1 fruit fly cellular context compared by ENCODE assay signal in the genomic region with DNA sequence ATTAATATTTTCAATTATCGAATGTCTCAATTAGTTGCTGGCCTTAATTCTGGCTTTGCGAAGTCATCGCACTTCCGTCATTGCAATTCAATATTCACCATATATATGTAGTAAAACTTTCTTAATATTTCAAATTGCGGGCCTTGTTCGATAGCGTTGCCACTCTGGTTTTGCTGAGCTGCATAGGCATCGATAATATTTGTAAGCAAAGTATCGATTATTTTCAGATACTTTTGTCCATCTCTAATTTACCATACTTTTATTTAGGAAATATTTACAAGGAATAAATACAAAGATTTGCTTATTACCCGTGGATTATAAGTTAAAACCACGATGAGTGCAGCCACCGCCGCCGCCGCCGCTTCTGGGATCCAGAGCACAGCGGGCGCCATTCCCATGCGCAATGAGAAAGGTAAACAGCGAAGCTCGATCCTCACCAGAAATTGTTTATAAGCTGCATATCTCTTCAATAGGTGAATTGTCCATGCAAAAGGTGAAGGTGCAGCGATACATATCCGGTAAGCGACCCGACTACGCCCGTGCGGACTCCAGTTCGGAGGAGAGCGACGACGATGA.
TF ChIP-seq lines count a peak whose summit lies in the region.

A gene (plus strand): TSS at position 226 of the 576 bp plus-strand sequence.

TF ChIP-seq in whole organism, embryonic, 481 proteins besides CTCF, POLR2A, EP300 and RAD21 (continued from another document):
- TF ChIP-seq dysf (GFP tag; IDR thresholded peaks at IDR 0.05; lab: Robert Waterston, UW) (no peak), pb (GFP tag; optimal IDR thresholded peaks at IDR 0.05; lab: Kevin White, UChicago) (no peak), CG8924 (tag; optimal IDR thresholded peaks at IDR 0.05; lab: Kevin White, UChicago) (no peak), CG3281 (GFP tag; optimal IDR thresholded peaks at IDR 0.05; lab: Kevin White, UChicago) (no peak), CG8388 (GFP tag; optimal IDR thresholded peaks at IDR 0.05; lab: Kevin White, UChicago) (no peak), pzg (GFP tag; optimal IDR thresholded peaks at IDR 0.05; lab: Kevin White, UChicago) (peak; percentile 75), toy (GFP tag; IDR thresholded peaks at IDR 0.05; lab: Robert Waterston, UW) (no peak), Blimp-1 (GFP tag; optimal IDR thresholded peaks at IDR 0.05; lab: Kevin White, UChicago) (no peak), nmo (GFP tag; optimal IDR thresholded peaks at IDR 0.05; lab: Kevin White, UChicago) (peak; percentile 26), ase (GFP tag; IDR thresholded peaks at IDR 0.05; lab: Robert Waterston, UW) (no peak), CG8478 (optimal IDR thresholded peaks at IDR 0.05; lab: Kevin White, UChicago) (no peak), dm (GFP tag; optimal IDR thresholded peaks at IDR 0.05; lab: Kevin White, UChicago) (no peak), psq (GFP tag; optimal IDR thresholded peaks at IDR 0.05; lab: Kevin White, UChicago) (no peak), Scr (GFP tag; IDR thresholded peaks at IDR 0.05; lab: Robert Waterston, UW; ENCODE audit: partially characterized antibody) (peak; percentile 56), CG12071 (GFP tag; optimal IDR thresholded peaks at IDR 0.05; lab: Kevin White, UChicago) (no peak), cg (GFP tag; optimal IDR thresholded peaks at IDR 0.05; lab: Kevin White, UChicago) (no peak), CG12155 (GFP tag; optimal IDR thresholded peaks at IDR 0.05; lab: Kevin White, UChicago) (no peak), Dek (tag; optimal IDR thresholded peaks at IDR 0.05; lab: Kevin White, UChicago) (no peak), CG13894 (tag; optimal IDR thresholded peaks at IDR 0.05; lab: Kevin White, UChicago) (no peak), run (tag; optimal IDR thresholded peaks at IDR 0.05; lab: Kevin White, UChicago) (no peak), CG11398 (GFP tag; optimal IDR thresholded peaks at IDR 0.05; lab: Kevin White, UChicago) (no peak), Atf-2 (GFP tag; optimal IDR thresholded peaks at IDR 0.05; lab: Kevin White, UChicago) (no peak), jigr1 (GFP tag; IDR thresholded peaks at IDR 0.05; lab: Robert Waterston, UW) (no peak), ERR (GFP tag; optimal IDR thresholded peaks at IDR 0.05; lab: Kevin White, UChicago) (no peak), Atf6 (GFP tag; IDR thresholded peaks at IDR 0.05; lab: Robert Waterston, UW) (no peak), Doc3 (GFP tag; IDR thresholded peaks at IDR 0.05; lab: Robert Waterston, UW; ENCODE audit: partially characterized antibody) (peak; percentile 66), bsh (GFP tag; optimal IDR thresholded peaks at IDR 0.05; lab: Kevin White, UChicago) (no peak), ftz-f1 (GFP tag; optimal IDR thresholded peaks at IDR 0.05; lab: Kevin White, UChicago) (no peak), Opbp (GFP tag; IDR thresholded peaks at IDR 0.05; lab: Robert Waterston, UW; ENCODE audit: partially characterized antibody) (peak; percentile 83), Mrtf (GFP tag; IDR thresholded peaks at IDR 0.05; lab: Robert Waterston, UW) (no peak), D19A (tag; optimal IDR thresholded peaks at IDR 0.05; lab: Kevin White, UChicago) (no peak), CG2120 (GFP tag; optimal IDR thresholded peaks at IDR 0.05; lab: Kevin White, UChicago) (peak; percentile 6), hth (optimal IDR thresholded peaks at IDR 0.05; lab: Kevin White, UChicago) (no peak), nerfin-2 (GFP tag; IDR thresholded peaks at IDR 0.05; lab: Robert Waterston, UW; ENCODE audit: partially characterized antibody) (no peak), CG7745 (tag; optimal IDR thresholded peaks at IDR 0.05; lab: Kevin White, UChicago) (no peak), CG1024 (GFP tag; IDR thresholded peaks at IDR 0.05; lab: Robert Waterston, UW) (no peak), H2.0 (GFP tag; IDR thresholded peaks at IDR 0.05; lab: Robert Waterston, UW) (no peak), CG11247 (GFP tag; IDR thresholded peaks at IDR 0.05; lab: Robert Waterston, UW) (no peak), slou (GFP tag; optimal IDR thresholded peaks at IDR 0.05; lab: Kevin White, UChicago) (no peak), Meics (GFP tag; optimal IDR thresholded peaks at IDR 0.05; lab: Kevin White, UChicago) (no peak), CG10321 (GFP tag; IDR thresholded peaks at IDR 0.05; lab: Robert Waterston, UW) (no peak), ci (GFP tag; IDR thresholded peaks at IDR 0.05; lab: Robert Waterston, UW) (no peak; the same call in 2 of the 3 replicates), CG14014 (GFP tag; IDR thresholded peaks at IDR 0.05; lab: Robert Waterston, UW) (no peak), ac (GFP tag; optimal IDR thresholded peaks at IDR 0.05; lab: Kevin White, UChicago) (no peak), tgo (GFP tag; IDR thresholded peaks at IDR 0.05; lab: Robert Waterston, UW) (no peak), CG13287 (GFP tag; IDR thresholded peaks at IDR 0.05; lab: Robert Waterston, UW; ENCODE audit: partially characterized antibody) (peak; percentile 85), sens-2 (GFP tag; IDR thresholded peaks at IDR 0.05; lab: Robert Waterston, UW) (no peak), br (optimal IDR thresholded peaks at IDR 0.05; lab: Kevin White, UChicago) (no peak), Ssrp (tag; optimal IDR thresholded peaks at IDR 0.05; lab: Kevin White, UChicago) (no peak), cato (GFP tag; optimal IDR thresholded peaks at IDR 0.05; lab: Kevin White, UChicago; ENCODE audit: borderline replicate concordance) (no peak), dmrt99B (tag; optimal IDR thresholded peaks at IDR 0.05; lab: Kevin White, UChicago) (no peak), dimm (GFP tag; IDR thresholded peaks at IDR 0.05; lab: Robert Waterston, UW) (no peak), HLHmδ (GFP tag; optimal IDR thresholded peaks at IDR 0.05; lab: Kevin White, UChicago) (no peak), CG17359 (tag; optimal IDR thresholded peaks at IDR 0.05; lab: Kevin White, UChicago) (no peak), sima (GFP tag; optimal IDR thresholded peaks at IDR 0.05; lab: Kevin White, UChicago) (no peak), CG1529 (GFP tag; optimal IDR thresholded peaks at IDR 0.05; lab: Kevin White, UChicago) (no peak), Hr3 (GFP tag; optimal IDR thresholded peaks at IDR 0.05; lab: Kevin White, UChicago) (no peak), ara (GFP tag; IDR thresholded peaks at IDR 0.05; lab: Robert Waterston, UW) (no peak), CG5180 (GFP tag; optimal IDR thresholded peaks at IDR 0.05; lab: Kevin White, UChicago) (no peak), Pdp1 (GFP tag; optimal IDR thresholded peaks at IDR 0.05; lab: Kevin White, UChicago) (no peak), sd (tag; optimal IDR thresholded peaks at IDR 0.05; lab: Kevin White, UChicago) (no peak), CG1602 (GFP tag; optimal IDR thresholded peaks at IDR 0.05; lab: Kevin White, UChicago) (no peak), CG10267 (tag; optimal IDR thresholded peaks at IDR 0.05; lab: Kevin White, UChicago) (peak; percentile 33), D19B (GFP tag; optimal IDR thresholded peaks at IDR 0.05; lab: Kevin White, UChicago) (no peak), CG13123 (GFP tag; optimal IDR thresholded peaks at IDR 0.05; lab: Kevin White, UChicago) (no peak), trem (tag; optimal IDR thresholded peaks at IDR 0.05; lab: Kevin White, UChicago) (peak; percentile 46), Fer2 (tag; optimal IDR thresholded peaks at IDR 0.05; lab: Kevin White, UChicago) (peak; percentile 4), CG4360 (GFP tag; IDR thresholded peaks at IDR 0.05; lab: Robert Waterston, UW) (no peak), CG6175 (GFP tag; IDR thresholded peaks at IDR 0.05; lab: Robert Waterston, UW) (no peak), CG42726 (GFP tag; IDR thresholded peaks at IDR 0.05; lab: Robert Waterston, UW; ENCODE audit: partially characterized antibody) (no peak; the same call in 1 of the 2 replicates), mam (GFP tag; optimal IDR thresholded peaks at IDR 0.05; lab: Kevin White, UChicago) (peak; percentile 58)
TF ChIP-seq in whole organism, embryonic: peak in this region for 80.
